Fruit fly (Drosophila melanogaster) whole organism, embryonic: ENCODE data around the gene CG13654.

Experiments used
- ATbp ChIP-seq: fragments of 200-800 bp; sonication (Bioruptor generic); optimal IDR thresholded peaks from 2 replicates; lab custom pipeline; 2017; ENCODE audit warnings: missing biosample characterization, mild to moderate bottlenecking, missing genetic modification characterization, missing genetic modification reagents
- Bdp1 ChIP-seq: fragments of 200-800 bp; sonication (Bioruptor generic); optimal IDR thresholded peaks from 3 replicates; lab custom pipeline; 2016; ENCODE audit warnings: missing biosample characterization, missing genetic modification characterization
- Bgb ChIP-seq: fragments of 200-800 bp; sonication (Bioruptor generic); IDR thresholded peaks from 2 replicates; pipeline ENCODE4 v1.3.6; 2022; ENCODE audit warnings: missing biosample characterization, missing genetic modification characterization; ENCODE audit not compliant: partially characterized antibody
- CG10274 ChIP-seq: fragments of 200-800 bp; sonication (Bioruptor generic); optimal IDR thresholded peaks from 3 replicates; lab custom pipeline; 2017; ENCODE audit warnings: missing biosample characterization, mild to moderate bottlenecking, missing genetic modification characterization
- CG11504 ChIP-seq: fragments of 200-800 bp; sonication (Bioruptor generic); optimal IDR thresholded peaks from 3 replicates; lab custom pipeline; 2019; ENCODE audit warnings: missing biosample characterization, mild to moderate bottlenecking, missing genetic modification characterization, moderate library complexity
- CG12659 ChIP-seq: fragments of 200-800 bp; sonication (Bioruptor generic); optimal IDR thresholded peaks from 3 replicates; lab custom pipeline; 2017; ENCODE audit warnings: mild to moderate bottlenecking, missing biosample characterization, missing genetic modification reagents, missing genetic modification characterization
- CG12744 ChIP-seq: fragments of 200-800 bp; sonication (Bioruptor generic); optimal IDR thresholded peaks from 2 replicates; lab custom pipeline; 2016; ENCODE audit warnings: missing biosample characterization, missing genetic modification characterization
- CG14441 ChIP-seq: fragments of 200-800 bp; sonication (Bioruptor generic); IDR thresholded peaks from 2 replicates; pipeline ENCODE4 v1.3.6; 2022; ENCODE audit warnings: missing biosample characterization, missing genetic modification characterization
- CG15601 ChIP-seq: fragments of 200-800 bp; sonication (Bioruptor generic); optimal IDR thresholded peaks from 3 replicates; lab custom pipeline; 2019; ENCODE audit warnings: missing biosample characterization, mild to moderate bottlenecking, missing genetic modification characterization, moderate library complexity
- CG1647 ChIP-seq: fragments of 200-800 bp; sonication (Bioruptor generic); optimal IDR thresholded peaks from 3 replicates; lab custom pipeline; 2016; ENCODE audit warnings: missing biosample characterization, missing genetic modification characterization
- CG16815 ChIP-seq: fragments of 200-800 bp; sonication (Bioruptor generic); optimal IDR thresholded peaks from 3 replicates; lab custom pipeline; 2017; ENCODE audit warnings: missing biosample characterization, mild to moderate bottlenecking, missing genetic modification characterization
- CG17385 ChIP-seq: fragments of 200-800 bp; sonication (Bioruptor generic); optimal IDR thresholded peaks from 3 replicates; lab custom pipeline; 2018; ENCODE audit warnings: missing biosample characterization, mild to moderate bottlenecking, missing genetic modification characterization
- CG17802 ChIP-seq: fragments of 200-800 bp; sonication (Bioruptor generic); optimal IDR thresholded peaks from 2 replicates; lab custom pipeline; 2018; ENCODE audit warnings: missing biosample characterization, mild to moderate bottlenecking, missing genetic modification characterization, moderate library complexity
- CG18764 ChIP-seq: fragments of 200-800 bp; sonication (Bioruptor generic); optimal IDR thresholded peaks from 3 replicates; lab custom pipeline; 2016; ENCODE audit warnings: missing biosample characterization, missing genetic modification characterization
- CG2202 ChIP-seq: fragments of 200-800 bp; sonication (Bioruptor generic); optimal IDR thresholded peaks from 2 replicates; lab custom pipeline; 2018; ENCODE audit warnings: missing biosample characterization, mild to moderate bottlenecking, missing genetic modification characterization
- CG34224 ChIP-seq: fragments of 200-800 bp; sonication (Bioruptor generic); IDR thresholded peaks from 3 replicates; pipeline ENCODE4 v1.3.6; 2022; ENCODE audit warnings: missing biosample characterization, missing genetic modification characterization; ENCODE audit not compliant: partially characterized antibody
- CG3995 ChIP-seq: fragments of 200-800 bp; sonication (Bioruptor generic); optimal IDR thresholded peaks from 3 replicates; lab custom pipeline; 2016; ENCODE audit warnings: missing biosample characterization, missing genetic modification characterization
- CG43689 ChIP-seq: fragments of 200-800 bp; sonication (Bioruptor generic); IDR thresholded peaks from 2 replicates; pipeline ENCODE4 v1.3.6; 2022; ENCODE audit warnings: missing biosample characterization, missing genetic modification characterization
- CG4854 ChIP-seq: fragments of 200-800 bp; sonication (Bioruptor generic); optimal IDR thresholded peaks from 2 replicates; lab custom pipeline; 2016; ENCODE audit warnings: missing biosample characterization, missing genetic modification characterization, inconsistent platforms
- CG5245 ChIP-seq: fragments of 200-800 bp; sonication (Bioruptor generic); optimal IDR thresholded peaks from 3 replicates; lab custom pipeline; 2016; ENCODE audit warnings: missing biosample characterization, missing genetic modification characterization
- CG9215 ChIP-seq: fragments of 200-800 bp; sonication (Bioruptor generic); IDR thresholded peaks from 2 replicates; pipeline ENCODE4 v1.3.6; 2022; ENCODE audit warnings: missing biosample characterization, missing genetic modification characterization
- CG9609 ChIP-seq: fragments of 200-800 bp; sonication (Bioruptor generic); optimal IDR thresholded peaks from 3 replicates; lab custom pipeline; 2016; ENCODE audit warnings: missing biosample characterization, missing genetic modification characterization
- ERR ChIP-seq: fragments of 200-800 bp; sonication (Bioruptor generic); optimal IDR thresholded peaks from 2 replicates; lab custom pipeline; 2016; ENCODE audit warnings: missing biosample characterization, missing genetic modification characterization
- Gug ChIP-seq: fragments of 200-800 bp; sonication (Bioruptor generic); IDR thresholded peaks from 4 replicates; pipeline ENCODE4 v1.3.6; 2022; ENCODE audit warnings: missing biosample characterization, missing genetic modification characterization
- HLHmδ ChIP-seq: fragments of 200-800 bp; sonication (Bioruptor generic); optimal IDR thresholded peaks from 2 replicates; lab custom pipeline; 2018; ENCODE audit warnings: missing biosample characterization, mild to moderate bottlenecking, missing genetic modification characterization, moderate library complexity
- HmgZ ChIP-seq: fragments of 200-800 bp; sonication (Bioruptor generic); optimal IDR thresholded peaks from 2 replicates; lab custom pipeline; 2018; ENCODE audit warnings: missing biosample characterization, mild to moderate bottlenecking, missing genetic modification characterization
- Mes4 ChIP-seq: fragments of 200-800 bp; sonication (Bioruptor generic); optimal IDR thresholded peaks from 2 replicates; lab custom pipeline; 2016; ENCODE audit warnings: missing biosample characterization, missing genetic modification characterization
- Mrtf ChIP-seq: fragments of 200-800 bp; sonication (Bioruptor generic); IDR thresholded peaks from 3 replicates; pipeline ENCODE4 v1.3.6; 2022; ENCODE audit warnings: missing biosample characterization, missing genetic modification characterization
- NC2α ChIP-seq: fragments of 200-800 bp; sonication (Bioruptor generic); optimal IDR thresholded peaks from 2 replicates; lab custom pipeline; 2016; ENCODE audit warnings: missing biosample characterization, missing genetic modification characterization
- NC2β ChIP-seq: fragments of 200-800 bp; sonication (Bioruptor generic); optimal IDR thresholded peaks from 2 replicates; lab custom pipeline; 2016; ENCODE audit warnings: missing biosample characterization, missing genetic modification characterization
- Nf-YB ChIP-seq: fragments of 200-800 bp; sonication (Bioruptor generic); optimal IDR thresholded peaks from 3 replicates; lab custom pipeline; 2019; ENCODE audit warnings: missing biosample characterization, mild to moderate bottlenecking, missing genetic modification characterization, moderate library complexity
- PHDP ChIP-seq: fragments of 200-800 bp; sonication (Bioruptor generic); optimal IDR thresholded peaks from 3 replicates; lab custom pipeline; 2018; ENCODE audit warnings: missing biosample characterization, mild to moderate bottlenecking, missing genetic modification characterization, moderate library complexity
- Tbp ChIP-seq: fragments of >200 bp; optimal IDR thresholded peaks from 2 replicates; lab custom pipeline; 2018; ENCODE audit warnings: missing biosample characterization, missing genetic modification characterization
- esg ChIP-seq: fragments of 200-800 bp; sonication (Bioruptor generic); conservative IDR thresholded peaks from 2 replicates; pipeline ENCODE4 v1.3.6; 2022; ENCODE audit warnings: missing biosample characterization, missing genetic modification characterization
- eve ChIP-seq, 2 experiments: fragments of >200 bp; optimal IDR thresholded peaks; 2 replicates each; lab custom pipeline; 2017; ENCODE audit warnings: missing biosample characterization in 2 of 2, missing genetic modification characterization in 2 of 2
- ewg ChIP-seq: fragments of 200-800 bp; sonication (Bioruptor generic); optimal IDR thresholded peaks from 3 replicates; lab custom pipeline; 2017; ENCODE audit warnings: mild to moderate bottlenecking, missing biosample characterization, missing genetic modification reagents, missing genetic modification characterization
- fd102C ChIP-seq: fragments of 200-800 bp; sonication (Bioruptor generic); optimal IDR thresholded peaks from 2 replicates; lab custom pipeline; 2018; ENCODE audit warnings: missing biosample characterization, mild to moderate bottlenecking, missing genetic modification characterization, moderate library complexity
- fd96Cb ChIP-seq: fragments of 200-800 bp; sonication (Bioruptor generic); optimal IDR thresholded peaks from 2 replicates; lab custom pipeline; 2018; ENCODE audit warnings: missing biosample characterization, mild to moderate bottlenecking, missing genetic modification characterization, moderate library complexity
- gcm2 ChIP-seq: fragments of 200-800 bp; sonication (Bioruptor generic); optimal IDR thresholded peaks from 2 replicates; lab custom pipeline; 2016; ENCODE audit warnings: missing biosample characterization, missing genetic modification characterization
- gt ChIP-seq: fragments of 200-800 bp; sonication (Bioruptor generic); IDR thresholded peaks from 2 replicates; pipeline ENCODE4 v1.3.6; 2022; ENCODE audit warnings: missing biosample characterization, missing genetic modification characterization
- lilli ChIP-seq: fragments of 200-800 bp; sonication (Bioruptor generic); optimal IDR thresholded peaks from 3 replicates; lab custom pipeline; 2016; ENCODE audit warnings: missing biosample characterization, missing genetic modification characterization
- peb ChIP-seq: fragments of 200-800 bp; sonication (Bioruptor generic); IDR thresholded peaks from 2 replicates; pipeline ENCODE4 v1.3.6; 2022; ENCODE audit warnings: missing biosample characterization, missing genetic modification characterization
- prd ChIP-seq, 3 experiments: fragments of >200 bp in 2 of 3; fragments of 200-800 bp in 1 of 3; sonication (Bioruptor generic) in 1 of 3; optimal IDR thresholded peaks in 2 of 3; IDR thresholded peaks in 1 of 3; 2 replicates in 2 of 3; 3 replicates in 1 of 3; pipeline versions ENCODE4 v1.3.6 to Lab custom; 2017 to 2022; ENCODE audit warnings: missing biosample characterization in 1 of 3, missing genetic modification characterization in 1 of 3
- pros ChIP-seq: fragments of 200-800 bp; sonication (Bioruptor generic); optimal IDR thresholded peaks from 3 replicates; lab custom pipeline; 2019; ENCODE audit warnings: missing biosample characterization, mild to moderate bottlenecking, missing genetic modification characterization, moderate library complexity
- pum ChIP-seq: fragments of 200-800 bp; sonication (Bioruptor generic); optimal IDR thresholded peaks from 2 replicates; lab custom pipeline; 2016; ENCODE audit warnings: missing biosample characterization, missing genetic modification characterization
- shn ChIP-seq: fragments of 200-800 bp; sonication (Bioruptor generic); optimal IDR thresholded peaks from 3 replicates; lab custom pipeline; 2016; ENCODE audit warnings: missing biosample characterization, missing genetic modification characterization
- sna ChIP-seq: fragments of 200-800 bp; sonication (Bioruptor generic); IDR thresholded peaks from 2 replicates; pipeline ENCODE4 v1.3.6; 2022; ENCODE audit warnings: missing biosample characterization, missing genetic modification characterization; ENCODE audit not compliant: partially characterized antibody
- so ChIP-seq: fragments of 200-800 bp; sonication (Bioruptor generic); IDR thresholded peaks from 3 replicates; pipeline ENCODE4 v1.3.6; 2022; ENCODE audit warnings: missing biosample characterization, missing genetic modification characterization
- tap ChIP-seq: fragments of 200-800 bp; optimal IDR thresholded peaks from 3 replicates; lab custom pipeline; 2019; ENCODE audit warnings: missing biosample characterization, mild to moderate bottlenecking, missing genetic modification characterization, moderate library complexity
- tgo ChIP-seq: fragments of 200-800 bp; sonication (Bioruptor generic); IDR thresholded peaks from 3 replicates; pipeline ENCODE4 v1.3.6; 2022; ENCODE audit warnings: missing biosample characterization, missing genetic modification characterization

CG13654 gene

DNA sequence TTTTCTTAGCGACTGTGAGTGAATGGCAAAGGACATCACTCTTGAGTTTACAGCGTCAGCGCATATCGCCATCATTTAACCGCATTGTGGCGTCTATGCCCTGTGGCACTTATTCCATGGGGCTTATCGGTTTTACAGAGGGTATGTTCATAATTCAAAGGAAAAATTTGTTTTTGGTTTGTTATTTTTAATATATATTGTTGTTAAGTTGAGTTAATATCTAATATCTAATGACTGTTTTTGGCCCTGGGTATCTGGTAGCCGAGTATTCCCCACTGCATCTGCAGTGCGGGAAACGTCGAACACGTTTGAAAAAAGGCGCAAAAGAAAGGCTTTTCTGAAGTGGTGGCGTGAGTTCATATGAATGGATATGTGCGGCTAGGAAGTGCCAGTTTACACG is 21.1 kb upstream of the CG13654 start (continued):
- peak; percentile 38 for TF ChIP-seq CG12744 (GFP tag; lab: Kevin White, UChicago)
- peak; percentile 61 for TF ChIP-seq PHDP
- TF ChIP-seq esg (GFP tag; lab: Robert Waterston, UW) = peak; percentile 49
- TF ChIP-seq prd (optimal IDR thresholded peaks at IDR 0.05; lab: Kevin White, UChicago) = no peak
- TF ChIP-seq prd (GFP tag; IDR thresholded peaks at IDR 0.05; lab: Robert Waterston, UW) = peak; percentile 93
- no peak for TF ChIP-seq eve (GFP tag; optimal IDR thresholded peaks at IDR 0.05; lab: Kevin White, UChicago)
- no peak for TF ChIP-seq Tbp (GFP tag; lab: Kevin White, UChicago)
- peak; percentile 11 for TF ChIP-seq NC2α
- TF ChIP-seq gt (GFP tag; lab: Robert Waterston, UW) = 0 out of 2 replicates have a peak, but pooled peaks have one; percentile 33
- TF ChIP-seq peb = 0 out of 2 replicates have a peak, but pooled peaks have one; percentile 7
- no peak for TF ChIP-seq CG3995
- peak; percentile 90 for TF ChIP-seq CG16815 (GFP tag; lab: Kevin White, UChicago)
- peak; percentile 77 for TF ChIP-seq NC2β (GFP tag; lab: Kevin White, UChicago)
- TF ChIP-seq HLHmδ (GFP tag; lab: Kevin White, UChicago) = no peak
- TF ChIP-seq CG15601 = peak; percentile 67
- no peak for TF ChIP-seq ERR (GFP tag; lab: Kevin White, UChicago)
- TF ChIP-seq sna (GFP tag; lab: Robert Waterston, UW) = no peak
- peak; percentile 19 for TF ChIP-seq tap (tag; lab: Kevin White, UChicago)
- peak; percentile 63 for TF ChIP-seq CG14441 (GFP tag; lab: Robert Waterston, UW)
- peak; percentile 41 for TF ChIP-seq Bdp1 (GFP tag; lab: Kevin White, UChicago)
- peak; percentile 75 for TF ChIP-seq Mrtf
- TF ChIP-seq Nf-YB (GFP tag; lab: Kevin White, UChicago) = peak; percentile 38
- peak; percentile 67 for TF ChIP-seq CG17385 (GFP tag; lab: Kevin White, UChicago)
- TF ChIP-seq pros (GFP tag; lab: Kevin White, UChicago) = no peak
- TF ChIP-seq Bgb (GFP tag; lab: Robert Waterston, UW) = no peak
- TF ChIP-seq CG17802 (tag; lab: Kevin White, UChicago) = no peak
- TF ChIP-seq CG9609 (GFP tag; lab: Kevin White, UChicago) = peak; percentile 27
- TF ChIP-seq fd96Cb = peak; percentile 20
- no peak for TF ChIP-seq CG4854 (GFP tag; lab: Kevin White, UChicago)
- peak; percentile 33 for TF ChIP-seq CG12659
- peak; percentile 9 for TF ChIP-seq HmgZ (tag; lab: Kevin White, UChicago)
- TF ChIP-seq lilli (GFP tag; lab: Kevin White, UChicago) = peak; percentile 68
- TF ChIP-seq ATbp (GFP tag; lab: Kevin White, UChicago) = peak; percentile 22
- peak; percentile 60 for TF ChIP-seq ewg (GFP tag; lab: Kevin White, UChicago)
- TF ChIP-seq CG2202 (tag; lab: Kevin White, UChicago) = peak; percentile 70
- no peak for TF ChIP-seq CG1647 (GFP tag; lab: Kevin White, UChicago)
- no peak for TF ChIP-seq CG34224 (GFP tag; lab: Robert Waterston, UW)
- TF ChIP-seq pum (GFP tag; lab: Kevin White, UChicago) = no peak
- no peak for TF ChIP-seq CG5245 (GFP tag; lab: Kevin White, UChicago)
- peak; percentile 53 for TF ChIP-seq Mes4 (GFP tag; lab: Kevin White, UChicago)
- TF ChIP-seq CG18764 (GFP tag; lab: Kevin White, UChicago) = no peak
- TF ChIP-seq Gug = 0 out of 4 replicates have a peak, but pooled peaks have one; percentile 15
- TF ChIP-seq shn = no peak
- TF ChIP-seq CG10274 (GFP tag; lab: Kevin White, UChicago) = no peak
- peak; percentile 60 for TF ChIP-seq CG11504 (tag; lab: Kevin White, UChicago)
- peak; percentile 89 for TF ChIP-seq fd102C
- peak; percentile 56; the same call in 2 of the 3 replicates for TF ChIP-seq tgo (GFP tag; lab: Robert Waterston, UW)
- peak; percentile 45; the same call in 1 of the 2 replicates for TF ChIP-seq CG9215 (GFP tag; lab: Robert Waterston, UW)
- no peak for TF ChIP-seq CG43689
- peak; percentile 78; the same call in 2 of the 3 replicates for TF ChIP-seq so (GFP tag; lab: Robert Waterston, UW)
- TF ChIP-seq gcm2 (GFP tag; lab: Kevin White, UChicago) = peak; percentile 12
